Fruit fly (Drosophila melanogaster): ENCODE results near the gene APP-BP1.

DNA sequence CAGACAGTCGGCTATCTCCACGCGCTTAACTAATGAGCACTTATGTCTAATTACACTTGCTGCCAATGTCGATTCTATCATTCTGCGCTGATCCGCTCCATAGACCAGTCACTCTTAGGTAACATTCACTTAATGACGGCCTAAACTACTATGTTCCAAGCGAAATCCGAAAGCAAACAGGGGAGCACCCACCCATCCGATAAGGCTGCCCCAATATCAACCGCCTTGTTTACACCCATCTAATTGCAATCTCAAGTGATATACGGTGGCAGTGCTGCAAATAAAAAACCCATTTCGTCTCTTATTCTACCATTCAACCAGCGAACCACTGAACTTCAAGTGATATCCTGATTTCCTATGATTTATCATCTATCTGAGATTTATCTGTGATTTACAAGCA is 48.8 kb upstream of the APP-BP1 start:
- TF ChIP-seq psq (optimal IDR thresholded peaks at IDR 0.05) (no peak), h (optimal IDR thresholded peaks at IDR 0.05) (no peak), ttk (optimal IDR thresholded peaks at IDR 0.05) (no peak), Sin3A (optimal IDR thresholded peaks at IDR 0.05) (no peak), insv (optimal IDR thresholded peaks at IDR 0.05) (no peak)

Data from Kc167 (cell line).